Worm (Caenorhabditis elegans) whole organism, young adult: ENCODE results near the gene flp-27.

ENCODE experiments used
- B0336.3 ChIP-seq: fragments of 200-800 bp; sonication (Bioruptor generic); IDR thresholded peaks from 2 replicates; pipeline ENCODE4 v1.3.6; 2022; ENCODE audit warnings: missing genetic modification characterization, missing compliant biosample characterization
- C17E4.6 ChIP-seq: fragments of 200-800 bp; sonication (Bioruptor generic); IDR thresholded peaks from 2 replicates; pipeline ENCODE4 v1.3.6; 2022; ENCODE audit warnings: missing genetic modification reagents, missing genetic modification characterization, missing compliant biosample characterization
- D2030.7 ChIP-seq: fragments of 200-800 bp; sonication (Bioruptor generic); IDR thresholded peaks from 2 replicates; pipeline ENCODE4 v1.3.6; 2022; ENCODE audit warnings: missing genetic modification reagents, missing genetic modification characterization, missing compliant biosample characterization
- Y53F4B.3 ChIP-seq: fragments of 200-800 bp; sonication (Bioruptor generic); IDR thresholded peaks from 2 replicates; pipeline ENCODE4 v1.3.6; 2022; ENCODE audit warnings: missing genetic modification reagents, missing genetic modification characterization, missing compliant biosample characterization
- Y53G8AR.9 ChIP-seq: fragments of 200-800 bp; sonication (Bioruptor generic); conservative IDR thresholded peaks from 2 replicates; pipeline ENCODE4 v1.3.6; 2022; ENCODE audit warnings: missing genetic modification reagents, missing genetic modification characterization, missing compliant biosample characterization
- ama-1 ChIP-seq, 3 experiments: fragments of 150-350 bp in 1 of 3; sonication (generic microtip) in 2 of 3; optimal IDR thresholded peaks; 2 replicates each; lab custom pipeline; 2014 to 2018; ENCODE audit warnings: missing biosample characterization in 2 of 3, missing genetic modification characterization in 2 of 3, missing genetic modification reagents in 2 of 3
- atf-7 ChIP-seq: sonication (generic microtip); optimal IDR thresholded peaks from 2 replicates; lab custom pipeline; 2017; ENCODE audit warnings: mild to moderate bottlenecking, missing genetic modification characterization, missing compliant biosample characterization
- attf-5 ChIP-seq: fragments of 200-800 bp; sonication (Bioruptor generic); optimal IDR thresholded peaks from 2 replicates; lab custom pipeline; 2018; ENCODE audit warnings: mild to moderate bottlenecking, missing genetic modification characterization, missing compliant biosample characterization
- cebp-1 ChIP-seq, 2 experiments: fragments of 200-800 bp in 1 of 2; sonication (Bioruptor generic) in 1 of 2; sonication (generic microtip) in 1 of 2; IDR thresholded peaks in 1 of 2; optimal IDR thresholded peaks in 1 of 2; 2 replicates each; pipeline versions ENCODE4 v1.3.6 to Lab custom; 2017 to 2022; ENCODE audit warnings: missing compliant biosample characterization in 2 of 2, missing genetic modification characterization in 2 of 2, mild to moderate bottlenecking in 1 of 2, missing genetic modification reagents in 1 of 2, moderate library complexity in 1 of 2
- cebp-2 ChIP-seq: fragments of 200-800 bp; sonication (Bioruptor generic); IDR thresholded peaks from 2 replicates; pipeline ENCODE4 v1.3.6; 2022; ENCODE audit warnings: missing genetic modification characterization, missing compliant biosample characterization
- ceh-27 ChIP-seq: fragments of 200-800 bp; sonication (Bioruptor generic); optimal IDR thresholded peaks from 2 replicates; lab custom pipeline; 2018; ENCODE audit warnings: mild to moderate bottlenecking, missing genetic modification characterization, moderate library complexity, missing compliant biosample characterization
- ceh-58 ChIP-seq: fragments of 200-800 bp; sonication (Bioruptor generic); IDR thresholded peaks from 2 replicates; pipeline ENCODE4 v1.3.6; 2022; ENCODE audit warnings: missing genetic modification characterization, missing compliant biosample characterization
- ceh-91 ChIP-seq: fragments of 200-800 bp; sonication (Bioruptor generic); IDR thresholded peaks from 2 replicates; pipeline ENCODE4 v1.3.6; 2022; ENCODE audit warnings: missing genetic modification reagents, missing genetic modification characterization, missing compliant biosample characterization
- chd-7 ChIP-seq: sonication (generic microtip); optimal IDR thresholded peaks from 2 replicates; lab custom pipeline; 2016; ENCODE audit warnings: mild to moderate bottlenecking, missing genetic modification characterization, moderate library complexity, missing compliant biosample characterization
- dpff-1 ChIP-seq: sonication (generic microtip); optimal IDR thresholded peaks from 2 replicates; lab custom pipeline; 2017; ENCODE audit warnings: mild to moderate bottlenecking, missing genetic modification characterization, missing compliant biosample characterization
- dpl-1 ChIP-seq: fragments of 150-350 bp; optimal IDR thresholded peaks from 2 replicates; lab custom pipeline; 2014; ENCODE audit warnings: missing biosample characterization, missing genetic modification reagents, missing genetic modification characterization
- efl-1 ChIP-seq: fragments of 150-350 bp; optimal IDR thresholded peaks from 2 replicates; lab custom pipeline; 2014; ENCODE audit warnings: missing biosample characterization, missing genetic modification reagents, missing genetic modification characterization
- ekl-4 ChIP-seq: fragments of 200-800 bp; sonication (Bioruptor generic); IDR thresholded peaks from 2 replicates; pipeline ENCODE4 v1.3.6; 2022; ENCODE audit warnings: missing genetic modification reagents, missing genetic modification characterization, missing compliant biosample characterization
- lin-26 ChIP-seq: fragments of 200-800 bp; sonication (Bioruptor generic); IDR thresholded peaks from 2 replicates; pipeline ENCODE4 v1.3.6; 2022; ENCODE audit warnings: missing genetic modification reagents, missing genetic modification characterization, missing compliant biosample characterization
- lin-40 ChIP-seq: sonication (generic microtip); optimal IDR thresholded peaks from 2 replicates; lab custom pipeline; 2016; ENCODE audit warnings: missing genetic modification characterization, mild to moderate bottlenecking, missing compliant biosample characterization, missing genotype, missing genetic modification reagents
- lin-54 ChIP-seq: fragments of 200-800 bp; sonication (Bioruptor generic); optimal IDR thresholded peaks from 2 replicates; lab custom pipeline; 2018; ENCODE audit warnings: mild to moderate bottlenecking, missing genetic modification characterization, missing compliant biosample characterization
- lsy-27 ChIP-seq: sonication (generic microtip); optimal IDR thresholded peaks from 2 replicates; lab custom pipeline; 2017; ENCODE audit warnings: missing genetic modification characterization, mild to moderate bottlenecking, missing compliant biosample characterization, antibody characterized with exemption, missing genotype, borderline replicate concordance; ENCODE audit not compliant: insufficient read depth
- madf-10 ChIP-seq: sonication (generic microtip); optimal IDR thresholded peaks from 2 replicates; lab custom pipeline; 2016; ENCODE audit warnings: mild to moderate bottlenecking, missing genetic modification characterization, missing compliant biosample characterization
- madf-6 ChIP-seq: fragments of 200-800 bp; sonication (Bioruptor generic); IDR thresholded peaks from 2 replicates; pipeline ENCODE4 v1.3.6; 2022; ENCODE audit warnings: missing genetic modification reagents, missing genetic modification characterization, missing compliant biosample characterization
- mcd-1 ChIP-seq: fragments of 200-800 bp; sonication (Bioruptor generic); IDR thresholded peaks from 2 replicates; pipeline ENCODE4 v1.3.6; 2022; ENCODE audit warnings: missing genetic modification reagents, missing genetic modification characterization, missing compliant biosample characterization
- nfya-1 ChIP-seq: sonication (generic microtip); optimal IDR thresholded peaks from 2 replicates; lab custom pipeline; 2017; ENCODE audit warnings: antibody characterized with exemption, missing compliant biosample characterization, missing genetic modification characterization, borderline replicate concordance; ENCODE audit not compliant: insufficient read depth
- nfyb-1 ChIP-seq: fragments of 200-800 bp; sonication (Bioruptor generic); IDR thresholded peaks from 2 replicates; pipeline ENCODE4 v1.3.6; 2022; ENCODE audit warnings: missing genetic modification reagents, missing genetic modification characterization, missing compliant biosample characterization
- nhr-179 ChIP-seq: sonication (generic microtip); optimal IDR thresholded peaks from 2 replicates; lab custom pipeline; 2016; ENCODE audit warnings: mild to moderate bottlenecking, missing genetic modification characterization, missing compliant biosample characterization
- nhr-80 ChIP-seq: sonication (generic microtip); optimal IDR thresholded peaks from 2 replicates; lab custom pipeline; 2016; ENCODE audit warnings: missing genetic modification characterization, missing compliant biosample characterization
- pbrm-1 ChIP-seq: fragments of 200-800 bp; sonication (Bioruptor generic); IDR thresholded peaks from 2 replicates; pipeline ENCODE4 v1.3.6; 2022; ENCODE audit warnings: missing genetic modification reagents, missing genetic modification characterization, missing compliant biosample characterization
- snpc-1.1 ChIP-seq: sonication (generic microtip); optimal IDR thresholded peaks from 2 replicates; lab custom pipeline; 2017; ENCODE audit warnings: missing genetic modification characterization, mild to moderate bottlenecking, missing compliant biosample characterization, antibody characterized with exemption, moderate library complexity, missing genotype, missing genetic modification reagents; ENCODE audit not compliant: insufficient read depth
- snpc-3.4 ChIP-seq: sonication (generic microtip); optimal IDR thresholded peaks from 2 replicates; lab custom pipeline; 2017; ENCODE audit warnings: missing genetic modification characterization, mild to moderate bottlenecking, missing compliant biosample characterization, antibody characterized with exemption, moderate library complexity, missing genotype, missing genetic modification reagents
- snpc-4 ChIP-seq, 5 experiments: fragments of 150-350 bp in 1 of 5; sonication (generic microtip) in 4 of 5; optimal IDR thresholded peaks; 2 replicates each; lab custom pipeline; 2014 to 2018; ENCODE audit warnings: missing genetic modification characterization in 5 of 5, missing biosample characterization in 3 of 5, antibody characterized with exemption in 2 of 5, mild to moderate bottlenecking in 2 of 5, missing compliant biosample characterization in 2 of 5, missing genotype in 2 of 5, moderate library complexity in 2 of 5, missing genetic modification reagents in 1 of 5
- tbp1 ChIP-seq: fragments of 200-800 bp; sonication (Bioruptor generic); optimal IDR thresholded peaks from 2 replicates; lab custom pipeline; 2018; ENCODE audit warnings: mild to moderate bottlenecking, missing genetic modification characterization, missing compliant biosample characterization
- tlf-1 ChIP-seq: fragments of 200-800 bp; sonication (Bioruptor generic); optimal IDR thresholded peaks from 2 replicates; lab custom pipeline; 2018; ENCODE audit warnings: mild to moderate bottlenecking, missing genetic modification characterization, missing compliant biosample characterization
- xnd-1 ChIP-seq: sonication (generic microtip); optimal IDR thresholded peaks from 2 replicates; lab custom pipeline; 2016; ENCODE audit warnings: missing genotype, missing genetic modification reagents, missing genetic modification characterization, missing compliant biosample characterization
- ztf-22 ChIP-seq: fragments of 200-800 bp; sonication (Bioruptor generic); optimal IDR thresholded peaks from 2 replicates; lab custom pipeline; 2018; ENCODE audit warnings: mild to moderate bottlenecking, missing genetic modification characterization, moderate library complexity, missing compliant biosample characterization
- ztf-26 ChIP-seq: sonication (generic microtip); optimal IDR thresholded peaks from 2 replicates; lab custom pipeline; 2017; ENCODE audit warnings: missing genetic modification characterization, missing compliant biosample characterization
- ztf-3 ChIP-seq: fragments of 200-800 bp; sonication (Bioruptor generic); optimal IDR thresholded peaks from 2 replicates; lab custom pipeline; 2018; ENCODE audit warnings: mild to moderate bottlenecking, missing genetic modification characterization, missing compliant biosample characterization

The flp-27 gene

ce11 chrII:5697338-5697737 is 16.5 kb downstream of the flp-27 start (continued):
- TF ChIP-seq tlf-1 (GFP tag; lab: Kevin White, UChicago) (no peak), cebp-1 (GFP tag; IDR thresholded peaks at IDR 0.05; lab: Robert Waterston, UW) (no peak), cebp-1 (tag; optimal IDR thresholded peaks at IDR 0.05; lab: Kevin White, UChicago) (no peak), lin-54 (GFP tag; lab: Kevin White, UChicago) (no peak), tbp1 (no peak), ztf-3 (GFP tag; lab: Kevin White, UChicago) (no peak), ceh-58 (GFP tag; lab: Robert Waterston, UW) (no peak), xnd-1 (no peak), lin-40 (tag; lab: Kevin White, UChicago) (no peak)

ce11 chrII:5698254-5698653 is 17.5 kb downstream of the flp-27 start:
- peak; percentile 58 for TF ChIP-seq nhr-80 (tag; lab: Kevin White, UChicago)
- TF ChIP-seq efl-1 (GFP tag; lab: Kevin White, UChicago), result no peak
- no peak for TF ChIP-seq snpc-4 (GFP tag; optimal IDR thresholded peaks at IDR 0.05; lab: Kevin White, UChicago)
- peak in 2 of 4 experiments; percentile 21 to 64 for TF ChIP-seq snpc-4 (tag; optimal IDR thresholded peaks at IDR 0.05; lab: Kevin White, UChicago)
- no peak for TF ChIP-seq pbrm-1 (GFP tag; lab: Robert Waterston, UW)
- peak; percentile 11 for TF ChIP-seq ztf-26 (tag; lab: Kevin White, UChicago)
- 0 out of 2 replicates have a peak, but pooled peaks have one; percentile 20 for TF ChIP-seq B0336.3 (GFP tag; lab: Robert Waterston, UW)
- peak; percentile 51; the same call in 1 of the 2 replicates for TF ChIP-seq lin-26
- no peak for TF ChIP-seq cebp-1 (GFP tag; IDR thresholded peaks at IDR 0.05; lab: Robert Waterston, UW)
- peak; percentile 52 for TF ChIP-seq cebp-1 (tag; optimal IDR thresholded peaks at IDR 0.05; lab: Kevin White, UChicago)
- TF ChIP-seq attf-5 (GFP tag; lab: Kevin White, UChicago), result peak; percentile 37
- TF ChIP-seq tbp1, result peak; percentile 29
- peak; percentile 41 for TF ChIP-seq atf-7
- no peak for TF ChIP-seq dpl-1 (GFP tag; lab: Kevin White, UChicago)
- TF ChIP-seq tlf-1 (GFP tag; lab: Kevin White, UChicago), result peak; percentile 25
- peak; percentile 33 for TF ChIP-seq chd-7 (tag; lab: Kevin White, UChicago)
- no peak for TF ChIP-seq lsy-27 (tag; lab: Kevin White, UChicago)

- TF ChIP-seq C17E4.6 (GFP tag; lab: Robert Waterston, UW), result no peak
- no peak for TF ChIP-seq lin-54 (GFP tag; lab: Kevin White, UChicago)
- no peak for TF ChIP-seq ama-1 (optimal IDR thresholded peaks at IDR 0.05; lab: Kevin White, UChicago)
- no peak for TF ChIP-seq ama-1 (GFP tag; optimal IDR thresholded peaks at IDR 0.05; lab: Kevin White, UChicago)
- TF ChIP-seq Y53G8AR.9 (GFP tag; lab: Robert Waterston, UW), result no peak
- TF ChIP-seq pbrm-1 (GFP tag; lab: Robert Waterston, UW), result no peak
- no peak for TF ChIP-seq ztf-26 (tag; lab: Kevin White, UChicago)
- no peak for TF ChIP-seq cebp-2 (GFP tag; lab: Robert Waterston, UW)
- TF ChIP-seq madf-10 (tag; lab: Kevin White, UChicago), result no peak
- TF ChIP-seq ceh-91 (GFP tag; lab: Robert Waterston, UW), result no peak
- no peak for TF ChIP-seq nfya-1 (tag; lab: Kevin White, UChicago)
- TF ChIP-seq snpc-3.4, result no peak
Observed at ce11 chrII:5698869-5699268, 18.1 kb downstream of the flp-27 start, which contains the start of the genes C25H3.10 and C25H3.1. Gene C25H3.10, minus strand, starts transcription at chrII:5698969. Gene C25H3.1, plus strand, starts transcription at chrII:5699071.

ce11 chrII:5701485-5701884 is 20.7 kb downstream of the flp-27 start:
- TF ChIP-seq ceh-91 (GFP tag; lab: Robert Waterston, UW), result no peak
- TF ChIP-seq nhr-179 (tag; lab: Kevin White, UChicago), result no peak
- TF ChIP-seq snpc-3.4, result peak; percentile 92
- peak; percentile 98 for TF ChIP-seq snpc-1.1 (tag; lab: Kevin White, UChicago)
- peak; percentile 9 for TF ChIP-seq ceh-27
- TF ChIP-seq lsy-27 (tag; lab: Kevin White, UChicago), result peak; percentile 88
- peak; percentile 81 for TF ChIP-seq D2030.7 (GFP tag; lab: Robert Waterston, UW)
- TF ChIP-seq C17E4.6 (GFP tag; lab: Robert Waterston, UW), result no peak; the same call in 1 of the 2 replicates
- peak; percentile 63 for TF ChIP-seq madf-6 (GFP tag; lab: Robert Waterston, UW)
- no peak for TF ChIP-seq dpff-1 (tag; lab: Kevin White, UChicago)
- no peak for TF ChIP-seq ztf-22 (GFP tag; lab: Kevin White, UChicago)
- TF ChIP-seq ekl-4 (GFP tag; lab: Robert Waterston, UW), result peak; percentile 47; the same call in 1 of the 2 replicates
- no peak for TF ChIP-seq Y53F4B.3 (GFP tag; lab: Robert Waterston, UW)
- peak; percentile 53 for TF ChIP-seq nfyb-1
- peak; percentile 77 for TF ChIP-seq mcd-1 (GFP tag; lab: Robert Waterston, UW)
- peak; percentile 97 for TF ChIP-seq snpc-4 (GFP tag; optimal IDR thresholded peaks at IDR 0.05; lab: Kevin White, UChicago)
- TF ChIP-seq snpc-4 (tag; optimal IDR thresholded peaks at IDR 0.05; lab: Kevin White, UChicago), result peak; percentile 98 to 99 (median 98)
- TF ChIP-seq lin-54 (GFP tag; lab: Kevin White, UChicago), result peak; percentile 23
